Worm (Caenorhabditis elegans) whole organism, late embryonic: ENCODE results near the gene K09D9.9.

Source experiments
- C08G9.2 ChIP-seq: sonication (generic microtip); optimal IDR thresholded peaks from 2 replicates; lab custom pipeline; 2016; ENCODE audit warnings: mild to moderate bottlenecking, missing genetic modification characterization, moderate library complexity, missing compliant biosample characterization
- F13H6.1 ChIP-seq: sonication (generic microtip); optimal IDR thresholded peaks from 2 replicates; lab custom pipeline; 2016; ENCODE audit warnings: missing genetic modification characterization, missing compliant biosample characterization
- K09A11.1 ChIP-seq: sonication (generic microtip); optimal IDR thresholded peaks from 2 replicates; lab custom pipeline; 2017; ENCODE audit warnings: antibody characterized with exemption, mild to moderate bottlenecking, missing genetic modification characterization, missing compliant biosample characterization; ENCODE audit not compliant: insufficient read depth
- T23F11.4 ChIP-seq: fragments of 200-800 bp; sonication (Bioruptor generic); optimal IDR thresholded peaks from 2 replicates; lab custom pipeline; 2018; ENCODE audit warnings: mild to moderate bottlenecking, missing genetic modification characterization, missing compliant biosample characterization
- Y22D7AL.16 ChIP-seq: sonication (generic microtip); optimal IDR thresholded peaks from 2 replicates; lab custom pipeline; 2016; ENCODE audit warnings: missing genetic modification characterization, missing compliant biosample characterization
- ahr-1 ChIP-seq: sonication (generic microtip); optimal IDR thresholded peaks from 2 replicates; lab custom pipeline; 2016; ENCODE audit warnings: missing genetic modification characterization, missing compliant biosample characterization
- ceh-14 ChIP-seq: sonication (generic microtip); optimal IDR thresholded peaks from 2 replicates; lab custom pipeline; 2016; ENCODE audit warnings: missing genotype, missing genetic modification characterization, missing compliant biosample characterization
- ceh-19 ChIP-seq: fragments of 200-800 bp; sonication (Bioruptor generic); optimal IDR thresholded peaks from 2 replicates; lab custom pipeline; 2018; ENCODE audit warnings: mild to moderate bottlenecking, missing genetic modification characterization, missing compliant biosample characterization
- ceh-24 ChIP-seq: sonication (generic microtip); optimal IDR thresholded peaks from 2 replicates; lab custom pipeline; 2016; ENCODE audit warnings: mild to moderate bottlenecking, missing genetic modification characterization, missing compliant biosample characterization
- ceh-30 ChIP-seq: fragments of 150-350 bp; optimal IDR thresholded peaks from 2 replicates; lab custom pipeline; 2014; ENCODE audit warnings: missing biosample characterization, missing genetic modification characterization
- ceh-31 ChIP-seq: sonication (generic microtip); optimal IDR thresholded peaks from 2 replicates; lab custom pipeline; 2016; ENCODE audit warnings: missing genetic modification characterization, missing compliant biosample characterization
- ceh-34 ChIP-seq: sonication (generic microtip); optimal IDR thresholded peaks from 2 replicates; lab custom pipeline; 2016; ENCODE audit warnings: mild to moderate bottlenecking, missing genetic modification characterization, missing compliant biosample characterization
- ceh-45 ChIP-seq: fragments of 200-800 bp; sonication (Bioruptor generic); IDR thresholded peaks from 2 replicates; pipeline ENCODE4 v1.3.6; 2022; ENCODE audit warnings: missing genetic modification reagents, missing genetic modification characterization, missing compliant biosample characterization
- ceh-9 ChIP-seq: sonication (generic microtip); optimal IDR thresholded peaks from 2 replicates; lab custom pipeline; 2016; ENCODE audit warnings: mild to moderate bottlenecking, missing genetic modification characterization, inconsistent platforms, missing compliant biosample characterization
- dmd-4 ChIP-seq: sonication (generic microtip); optimal IDR thresholded peaks from 2 replicates; lab custom pipeline; 2016; ENCODE audit warnings: borderline replicate concordance, missing genetic modification characterization, missing compliant biosample characterization
- dve-1 ChIP-seq: sonication (generic microtip); optimal IDR thresholded peaks from 2 replicates; lab custom pipeline; 2017; ENCODE audit warnings: antibody characterized with exemption, mild to moderate bottlenecking, missing genetic modification characterization, missing compliant biosample characterization
- elt-2 ChIP-seq: sonication (generic microtip); optimal IDR thresholded peaks from 2 replicates; lab custom pipeline; 2016; ENCODE audit warnings: missing genetic modification reagents, missing genetic modification characterization, missing compliant biosample characterization
- ets-4 ChIP-seq: sonication (generic microtip); optimal IDR thresholded peaks from 2 replicates; lab custom pipeline; 2016; ENCODE audit warnings: missing genetic modification characterization, missing compliant biosample characterization
- fax-1 ChIP-seq: sonication (generic microtip); optimal IDR thresholded peaks from 2 replicates; lab custom pipeline; 2016; ENCODE audit warnings: missing genotype, missing genetic modification characterization, missing compliant biosample characterization
- gmeb-2 ChIP-seq: sonication (generic microtip); optimal IDR thresholded peaks from 2 replicates; lab custom pipeline; 2016; ENCODE audit warnings: missing genetic modification characterization, inconsistent platforms, missing compliant biosample characterization
- hlh-13 ChIP-seq: fragments of 200-800 bp; sonication (Bioruptor generic); optimal IDR thresholded peaks from 2 replicates; lab custom pipeline; 2018; ENCODE audit warnings: mild to moderate bottlenecking, missing genetic modification characterization, missing compliant biosample characterization
- hlh-30 ChIP-seq: sonication (generic microtip); optimal IDR thresholded peaks from 2 replicates; lab custom pipeline; 2017; ENCODE audit warnings: antibody characterized with exemption, missing genetic modification characterization, missing compliant biosample characterization; ENCODE audit not compliant: insufficient read depth
- lim-6 ChIP-seq: sonication (generic microtip); optimal IDR thresholded peaks from 2 replicates; lab custom pipeline; 2016; ENCODE audit warnings: missing genetic modification characterization, missing compliant biosample characterization
- lin-11 ChIP-seq: fragments of 200-800 bp; sonication (Bioruptor generic); optimal IDR thresholded peaks from 2 replicates; lab custom pipeline; 2018; ENCODE audit warnings: mild to moderate bottlenecking, missing genetic modification characterization, missing compliant biosample characterization
- madf-2 ChIP-seq: sonication (generic microtip); optimal IDR thresholded peaks from 2 replicates; lab custom pipeline; 2017; ENCODE audit warnings: missing genetic modification characterization, missing compliant biosample characterization
- nfya-1 ChIP-seq: sonication (generic microtip); optimal IDR thresholded peaks from 2 replicates; lab custom pipeline; 2017; ENCODE audit warnings: missing genetic modification characterization, mild to moderate bottlenecking, missing compliant biosample characterization, antibody characterized with exemption, moderate library complexity
- nhr-11 ChIP-seq: fragments of 150-350 bp; optimal IDR thresholded peaks from 2 replicates; lab custom pipeline; 2014; ENCODE audit warnings: missing biosample characterization, missing genetic modification characterization
- pat-9 ChIP-seq: fragments of 200-800 bp; sonication (Bioruptor generic); optimal IDR thresholded peaks from 2 replicates; lab custom pipeline; 2018; ENCODE audit warnings: mild to moderate bottlenecking, missing genetic modification characterization, moderate library complexity, missing compliant biosample characterization
- pax-1 ChIP-seq: fragments of 150-350 bp; optimal IDR thresholded peaks from 2 replicates; lab custom pipeline; 2014; ENCODE audit warnings: missing biosample characterization, missing genetic modification characterization
- pha-2 ChIP-seq: sonication (generic microtip); optimal IDR thresholded peaks from 2 replicates; lab custom pipeline; 2017; ENCODE audit warnings: mild to moderate bottlenecking, missing genetic modification characterization, missing compliant biosample characterization
- pha-4 ChIP-seq: fragments of 150-350 bp; optimal IDR thresholded peaks from 2 replicates; lab custom pipeline; 2018; ENCODE audit warnings: missing biosample characterization, missing genetic modification reagents, missing genetic modification characterization
- ref-2 ChIP-seq: sonication (generic microtip); optimal IDR thresholded peaks from 2 replicates; lab custom pipeline; 2016; ENCODE audit warnings: missing genetic modification characterization, missing compliant biosample characterization
- rnt-1 ChIP-seq: sonication (generic microtip); optimal IDR thresholded peaks from 2 replicates; lab custom pipeline; 2016; ENCODE audit warnings: missing genetic modification characterization, missing compliant biosample characterization
- sdc-2 ChIP-seq: sonication (generic microtip); optimal IDR thresholded peaks from 2 replicates; lab custom pipeline; 2016; ENCODE audit warnings: missing genotype, missing genetic modification characterization, missing compliant biosample characterization
- sox-2 ChIP-seq: fragments of 200-800 bp; sonication (Bioruptor generic); IDR thresholded peaks from 2 replicates; pipeline ENCODE4 v1.3.6; 2022; ENCODE audit warnings: missing genetic modification reagents, missing genetic modification characterization, missing compliant biosample characterization
- tbx-2 ChIP-seq: sonication (generic microtip); optimal IDR thresholded peaks from 2 replicates; lab custom pipeline; 2016; ENCODE audit warnings: missing genetic modification characterization, missing compliant biosample characterization
- tbx-7 ChIP-seq: sonication (generic microtip); optimal IDR thresholded peaks from 2 replicates; lab custom pipeline; 2016; ENCODE audit warnings: missing genotype, missing genetic modification characterization, missing compliant biosample characterization
- unc-3 ChIP-seq, 2 experiments: fragments of 200-800 bp in 1 of 2; sonication (Bioruptor generic) in 1 of 2; sonication (generic microtip) in 1 of 2; conservative IDR thresholded peaks in 1 of 2; optimal IDR thresholded peaks in 1 of 2; 2 replicates each; pipeline versions ENCODE4 v1.3.6 to Lab custom; 2016 to 2022; ENCODE audit warnings: missing compliant biosample characterization in 2 of 2, missing genetic modification characterization in 2 of 2, missing genetic modification reagents in 1 of 2
- unc-55 ChIP-seq: sonication (generic microtip); optimal IDR thresholded peaks from 2 replicates; lab custom pipeline; 2017; ENCODE audit warnings: missing biosample characterization, missing genetic modification reagents, missing genetic modification characterization
- unc-86 ChIP-seq: sonication (generic microtip); optimal IDR thresholded peaks from 2 replicates; lab custom pipeline; 2016; ENCODE audit warnings: missing genetic modification characterization, missing compliant biosample characterization
- zip-5 ChIP-seq: sonication (generic microtip); optimal IDR thresholded peaks from 2 replicates; lab custom pipeline; 2016; ENCODE audit warnings: missing genetic modification characterization, missing compliant biosample characterization

The K09D9.9 gene

ce11 chrV:3994048-3994447 lies at the start of gene K09D9.9:
Gene K09D9.9, minus strand, starts transcription at chrV:3994148.
- TF ChIP-seq gmeb-2 (no peak), unc-3 (GFP tag; conservative IDR thresholded peaks at IDR 0.05; lab: Robert Waterston, UW) (no peak), unc-3 (tag; optimal IDR thresholded peaks at IDR 0.05; lab: Kevin White, UChicago) (no peak), pax-1 (tag; lab: Kevin White, UChicago) (no peak), tbx-7 (tag; lab: Kevin White, UChicago) (no peak), sdc-2 (no peak), rnt-1 (no peak), ceh-19 (no peak), ceh-45 (GFP tag; lab: Robert Waterston, UW) (no peak), pha-4 (tag; lab: Kevin White, UChicago) (no peak), K09A11.1 (no peak), dve-1 (tag; lab: Kevin White, UChicago) (no peak), nfya-1 (tag; lab: Kevin White, UChicago) (no peak), tbx-2 (tag; lab: Kevin White, UChicago) (no peak), C08G9.2 (no peak), ceh-9 (tag; lab: Kevin White, UChicago) (no peak), hlh-13 (GFP tag; lab: Kevin White, UChicago) (no peak), unc-55 (GFP tag; lab: Kevin White, UChicago) (no peak), hlh-30 (tag; lab: Kevin White, UChicago) (no peak)

ce11 chrV:4043632-4044031 lies 49.7 kb upstream of the K09D9.9 start, which contains the start of gene phat-3:
Gene phat-3, plus strand, starts transcription at chrV:4043932.
- no peak for TF ChIP-seq T23F11.4 (GFP tag; lab: Kevin White, UChicago)
- TF ChIP-seq ceh-34 (tag; lab: Kevin White, UChicago) = no peak
- TF ChIP-seq fax-1 = no peak
- no peak for TF ChIP-seq ahr-1 (tag; lab: Kevin White, UChicago)
- TF ChIP-seq dmd-4 (tag; lab: Kevin White, UChicago) = no peak
- TF ChIP-seq unc-86 = no peak
- no peak for TF ChIP-seq sdc-2
- no peak for TF ChIP-seq hlh-30 (tag; lab: Kevin White, UChicago)
- no peak for TF ChIP-seq C08G9.2
- no peak for TF ChIP-seq F13H6.1 (tag; lab: Kevin White, UChicago)
- no peak for TF ChIP-seq sox-2
- TF ChIP-seq ceh-45 (GFP tag; lab: Robert Waterston, UW) = no peak
- no peak for TF ChIP-seq zip-5 (tag; lab: Kevin White, UChicago)

DNA sequence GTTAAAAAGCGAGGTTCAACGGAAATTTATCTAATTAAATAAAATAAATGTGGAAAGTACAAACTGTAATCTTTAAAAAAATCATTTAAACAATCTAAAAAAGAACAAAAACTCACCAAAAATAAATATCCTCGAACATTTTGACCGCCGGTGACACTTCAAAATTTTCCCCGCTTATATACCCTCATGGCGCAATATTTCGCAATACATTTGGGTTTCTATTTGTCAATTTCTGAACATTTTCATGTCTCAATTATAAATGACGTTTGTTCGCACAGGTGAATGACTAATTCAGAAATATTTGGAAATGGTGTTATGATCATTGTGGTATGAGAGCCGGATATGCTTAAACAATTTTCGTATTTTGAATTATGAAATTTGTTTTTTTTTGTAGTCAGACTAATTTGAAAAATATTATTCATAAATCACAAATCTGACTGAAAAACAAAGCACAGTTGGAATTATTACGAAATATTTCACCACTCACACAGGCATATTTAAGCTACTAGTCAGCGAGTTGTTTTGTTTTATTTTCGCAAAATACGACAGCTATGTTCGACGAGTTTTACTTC lies 48.0 kb upstream of the K09D9.9 start, which contains the start of the genes C49G7.10 and irg-2:
TSS of gene C49G7.10 (minus strand) at position 169 of the 572 bp plus-strand sequence.
TSS of gene irg-2 (plus strand) at position 329 of the 572 bp plus-strand sequence.
- TF ChIP-seq F13H6.1 (tag; lab: Kevin White, UChicago) = no peak
- no peak for TF ChIP-seq pat-9 (tag; lab: Kevin White, UChicago)
- TF ChIP-seq ceh-14 (tag; lab: Kevin White, UChicago) = no peak
- TF ChIP-seq lin-11 (tag; lab: Kevin White, UChicago) = no peak
- TF ChIP-seq pha-4 (tag; lab: Kevin White, UChicago) = no peak

DNA sequence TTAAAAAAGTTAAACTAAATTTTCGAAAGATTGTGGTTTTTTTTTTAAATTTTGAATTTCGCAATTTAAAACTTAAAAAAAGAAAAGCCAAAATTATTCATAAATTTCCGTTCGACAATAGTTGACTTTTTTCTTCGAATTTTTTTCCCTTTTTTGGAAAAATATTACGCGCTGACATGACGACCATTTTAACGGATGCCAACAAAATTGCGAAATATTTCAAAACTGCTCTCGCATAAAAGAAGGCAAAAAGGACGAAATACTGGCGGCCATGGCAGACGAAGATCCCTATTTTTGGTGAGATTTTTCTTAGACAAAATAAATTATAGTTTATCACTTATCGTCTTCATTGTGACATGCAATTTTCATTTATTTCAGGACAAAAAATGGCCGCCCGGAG lies 44.6 kb upstream of the K09D9.9 start:
- no peak for TF ChIP-seq ceh-45 (GFP tag; lab: Robert Waterston, UW)
- no peak for TF ChIP-seq madf-2 (tag; lab: Kevin White, UChicago)
- no peak for TF ChIP-seq nhr-11 (tag; lab: Kevin White, UChicago)
- TF ChIP-seq tbx-7 (tag; lab: Kevin White, UChicago) = no peak
- TF ChIP-seq rnt-1 = no peak
- no peak for TF ChIP-seq dmd-4 (tag; lab: Kevin White, UChicago)
- TF ChIP-seq ceh-30 = no peak
- no peak for TF ChIP-seq unc-86
- TF ChIP-seq ref-2 (tag; lab: Kevin White, UChicago) = no peak
- no peak for TF ChIP-seq pha-4 (tag; lab: Kevin White, UChicago)
- no peak for TF ChIP-seq unc-55 (GFP tag; lab: Kevin White, UChicago)
- TF ChIP-seq ets-4 (tag; lab: Kevin White, UChicago) = no peak
- TF ChIP-seq pha-2 = no peak
- TF ChIP-seq Y22D7AL.16 (tag; lab: Kevin White, UChicago) = no peak
- TF ChIP-seq ceh-24 (tag; lab: Kevin White, UChicago) = no peak
- TF ChIP-seq fax-1 = no peak
- TF ChIP-seq ceh-31 (tag; lab: Kevin White, UChicago) = no peak
- no peak for TF ChIP-seq elt-2 (tag; lab: Kevin White, UChicago)
- TF ChIP-seq unc-3 (GFP tag; conservative IDR thresholded peaks at IDR 0.05; lab: Robert Waterston, UW) = no peak
- TF ChIP-seq unc-3 (tag; optimal IDR thresholded peaks at IDR 0.05; lab: Kevin White, UChicago) = no peak
- no peak for TF ChIP-seq lim-6 (tag; lab: Kevin White, UChicago)
- TF ChIP-seq, all 69 proteins: peak for 0
